Worm (Caenorhabditis elegans): Measurements from ENCODE around the gene abu-1.

ce11 chrV:10387412-10387811, 5.8 kb upstream of the abu-1 start:
- TF ChIP-seq tag-97 (GFP tag; IDR thresholded peaks at IDR 0.05) (no peak), unc-130 (GFP tag; optimal IDR thresholded peaks at IDR 0.05) (no peak), pha-4 (GFP tag; IDR thresholded peaks at IDR 0.05) (no peak), pha-4 (tag; optimal IDR thresholded peaks at IDR 0.05) (no peak), lin-13 (GFP tag; optimal IDR thresholded peaks at IDR 0.05) (no peak), gei-8 (GFP tag; optimal IDR thresholded peaks at IDR 0.05) (no peak), ztf-11 (tag; optimal IDR thresholded peaks at IDR 0.05) (no peak), lin-15B (tag; optimal IDR thresholded peaks at IDR 0.05) (no peak), pqm-1 (tag; optimal IDR thresholded peaks at IDR 0.05) (no peak), nhr-237 (tag; optimal IDR thresholded peaks at IDR 0.05) (no peak), snpc-1.2 (GFP tag; IDR thresholded peaks at IDR 0.05) (no peak), nhr-25 (tag; optimal IDR thresholded peaks at IDR 0.05; ENCODE audit: borderline replicate concordance, insufficient read depth) (no peak), lir-3 (tag; optimal IDR thresholded peaks at IDR 0.05) (no peak), madf-9 (GFP tag; conservative IDR thresholded peaks at IDR 0.05) (no peak)

Data from whole organism, L4 larva.